Fruit fly (Drosophila melanogaster): ENCODE data around the gene eIF5B.

The eIF5B gene

dm6 chr3L:3432656-3433344 is 28.0 kb downstream of the eIF5B start (continued):
- TF ChIP-seq CG30403 (GFP tag; optimal IDR thresholded peaks at IDR 0.05): peak; percentile 81
- peak; percentile 16 for TF ChIP-seq CG2202 (tag; optimal IDR thresholded peaks at IDR 0.05)
- peak; percentile 45 to 60 for TF ChIP-seq chif (GFP tag; optimal IDR thresholded peaks at IDR 0.05)
- peak; percentile 37 for TF ChIP-seq chn (GFP tag; optimal IDR thresholded peaks at IDR 0.05)
- TF ChIP-seq CG1024 (GFP tag; IDR thresholded peaks at IDR 0.05): peak; percentile 73
- no peak for TF ChIP-seq CG10565 (GFP tag; optimal IDR thresholded peaks at IDR 0.05)
- TF ChIP-seq Mrtf (GFP tag; IDR thresholded peaks at IDR 0.05): peak; percentile 62; the same call in 1 of the 3 replicates
- TF ChIP-seq CG8944 (GFP tag; optimal IDR thresholded peaks at IDR 0.05): no peak
- TF ChIP-seq onecut (GFP tag; IDR thresholded peaks at IDR 0.05): peak; percentile 60
- peak; percentile 76 for TF ChIP-seq CG5180 (GFP tag; optimal IDR thresholded peaks at IDR 0.05)
- TF ChIP-seq chinmo (GFP tag; IDR thresholded peaks at IDR 0.05; ENCODE audit: partially characterized antibody): peak; percentile 76; the same call in 1 of the 4 replicates
- TF ChIP-seq ac (GFP tag; optimal IDR thresholded peaks at IDR 0.05): no peak
- peak; percentile 76 for TF ChIP-seq scrt (GFP tag; optimal IDR thresholded peaks at IDR 0.05)
- no peak for TF ChIP-seq HLHmδ (GFP tag; optimal IDR thresholded peaks at IDR 0.05)
- TF ChIP-seq croc (GFP tag; conservative IDR thresholded peaks at IDR 0.05): peak; percentile 58
- no peak for TF ChIP-seq CG2129 (GFP tag; IDR thresholded peaks at IDR 0.05; ENCODE audit: partially characterized antibody)
- TF ChIP-seq CG7928 (GFP tag; optimal IDR thresholded peaks at IDR 0.05): peak; percentile 6
- no peak for TF ChIP-seq insv (GFP tag; optimal IDR thresholded peaks at IDR 0.05)
- no peak for TF ChIP-seq sc (optimal IDR thresholded peaks at IDR 0.05)
- TF ChIP-seq sc (GFP tag; optimal IDR thresholded peaks at IDR 0.05): peak; percentile 56
- TF ChIP-seq ro (GFP tag; IDR thresholded peaks at IDR 0.05): peak; percentile 46; the same call in 1 of the 2 replicates
- TF ChIP-seq cas (GFP tag; IDR thresholded peaks at IDR 0.05): peak; percentile 77
- TF ChIP-seq CG43689 (GFP tag; IDR thresholded peaks at IDR 0.05): peak; percentile 60
- peak in 1 of 3 experiments; percentile 56 for TF ChIP-seq lola (GFP tag; optimal IDR thresholded peaks at IDR 0.05)
- TF ChIP-seq CG15696 (tag; optimal IDR thresholded peaks at IDR 0.05): peak; percentile 39
- TF ChIP-seq hbn (GFP tag; IDR thresholded peaks at IDR 0.05; ENCODE audit: partially characterized antibody): no peak
- TF ChIP-seq CG33213 (GFP tag; optimal IDR thresholded peaks at IDR 0.05): peak; percentile 21
- peak; percentile 94 for TF ChIP-seq Atf6 (GFP tag; IDR thresholded peaks at IDR 0.05)
- TF ChIP-seq crc (GFP tag; optimal IDR thresholded peaks at IDR 0.05): peak; percentile 40
- TF ChIP-seq sens (GFP tag): peak; percentile 92
- TF ChIP-seq CG32767 (GFP tag; IDR thresholded peaks at IDR 0.05): peak; percentile 81
- TF ChIP-seq CG18262 (tag; optimal IDR thresholded peaks at IDR 0.05): peak; percentile 74
- no peak for TF ChIP-seq sima (GFP tag; optimal IDR thresholded peaks at IDR 0.05)
- peak; percentile 72 for TF ChIP-seq CG15514 (GFP tag; optimal IDR thresholded peaks at IDR 0.05)
- TF ChIP-seq tx (GFP tag; optimal IDR thresholded peaks at IDR 0.05): no peak
- peak; percentile 76 for TF ChIP-seq C15 (GFP tag; IDR thresholded peaks at IDR 0.05)
- no peak for TF ChIP-seq Antp (GFP tag; optimal IDR thresholded peaks at IDR 0.05)
- peak; percentile 54 for TF ChIP-seq mam (GFP tag; optimal IDR thresholded peaks at IDR 0.05)
- TF ChIP-seq ems (GFP tag; optimal IDR thresholded peaks at IDR 0.05): peak; percentile 53
- peak; percentile 87 for TF ChIP-seq CG18599 (GFP tag; optimal IDR thresholded peaks at IDR 0.05)
- peak; percentile 87 for TF ChIP-seq CG31441 (GFP tag; IDR thresholded peaks at IDR 0.05)
- TF ChIP-seq CG8359 (GFP tag; optimal IDR thresholded peaks at IDR 0.05; ENCODE audit: borderline replicate concordance): peak; percentile 43
- TF ChIP-seq nerfin-2 (GFP tag; IDR thresholded peaks at IDR 0.05; ENCODE audit: partially characterized antibody): no peak
- TF ChIP-seq CG15269 (tag; optimal IDR thresholded peaks at IDR 0.05): peak; percentile 90
- peak; percentile 84 for TF ChIP-seq fd3F (GFP tag; optimal IDR thresholded peaks at IDR 0.05)
- TF ChIP-seq CG4730 (GFP tag; IDR thresholded peaks at IDR 0.05): peak; percentile 76
- no peak for TF ChIP-seq D (optimal IDR thresholded peaks at IDR 0.05)
- TF ChIP-seq D (GFP tag; optimal IDR thresholded peaks at IDR 0.05): peak; percentile 68
- TF ChIP-seq CG30431 (GFP tag; optimal IDR thresholded peaks at IDR 0.05): peak; percentile 73
